Worm (Caenorhabditis elegans) whole organism, early embryonic: ENCODE results near the gene noca-2.
A peak's percentile ranks its signal among the peaks of the same experiment; 100 is the strongest.

ENCODE experiments used
- B0310.2 ChIP-seq: sonication (generic microtip); optimal IDR thresholded peaks from 2 replicates; lab custom pipeline; 2016; ENCODE audit warnings: mild to moderate bottlenecking, missing genetic modification characterization, missing compliant biosample characterization
- F13C5.2 ChIP-seq: sonication (generic microtip); optimal IDR thresholded peaks from 2 replicates; lab custom pipeline; 2017; ENCODE audit warnings: mild to moderate bottlenecking, missing genetic modification characterization, inconsistent platforms, missing compliant biosample characterization
- aly-1 ChIP-seq: sonication (generic microtip); optimal IDR thresholded peaks from 2 replicates; lab custom pipeline; 2016; ENCODE audit warnings: missing genetic modification characterization, missing compliant biosample characterization
- ama-1 ChIP-seq: fragments of 150-350 bp; optimal IDR thresholded peaks from 2 replicates; lab custom pipeline; 2014
- ceh-13 ChIP-seq: fragments of 200-800 bp; sonication (Bioruptor generic); optimal IDR thresholded peaks from 2 replicates; lab custom pipeline; 2018; ENCODE audit warnings: mild to moderate bottlenecking, missing genetic modification characterization, missing compliant biosample characterization
- ceh-36 ChIP-seq: sonication (generic microtip); optimal IDR thresholded peaks from 2 replicates; lab custom pipeline; 2016; ENCODE audit warnings: missing genetic modification characterization, inconsistent platforms, missing compliant biosample characterization
- ets-7 ChIP-seq: sonication (generic microtip); optimal IDR thresholded peaks from 2 replicates; lab custom pipeline; 2016; ENCODE audit warnings: missing genotype, missing genetic modification characterization, missing compliant biosample characterization
- flt-1 ChIP-seq: fragments of 200-800 bp; sonication (Bioruptor generic); IDR thresholded peaks from 2 replicates; pipeline ENCODE4 v1.3.6; 2022; ENCODE audit warnings: missing genetic modification characterization, missing compliant biosample characterization
- hmbx-1 ChIP-seq: sonication (generic microtip); optimal IDR thresholded peaks from 2 replicates; lab custom pipeline; 2016; ENCODE audit warnings: mild to moderate bottlenecking, missing genetic modification characterization, missing compliant biosample characterization
- hmg-4 ChIP-seq: fragments of 200-800 bp; sonication (Bioruptor generic); optimal IDR thresholded peaks from 2 replicates; lab custom pipeline; 2018; ENCODE audit warnings: mild to moderate bottlenecking, missing genetic modification characterization, missing compliant biosample characterization
- hnd-1 ChIP-seq: sonication (generic microtip); optimal IDR thresholded peaks from 2 replicates; lab custom pipeline; 2016; ENCODE audit warnings: missing genetic modification characterization, missing compliant biosample characterization
- pes-1 ChIP-seq: fragments of 200-800 bp; sonication (Bioruptor generic); IDR thresholded peaks from 2 replicates; pipeline ENCODE4 v1.3.6; 2022; ENCODE audit warnings: missing genetic modification reagents, missing genetic modification characterization, missing compliant biosample characterization
- scrt-1 ChIP-seq: fragments of 200-800 bp; sonication (Bioruptor generic); IDR thresholded peaks from 2 replicates; pipeline ENCODE4 v1.3.6; 2022; ENCODE audit warnings: missing genetic modification characterization, missing compliant biosample characterization
- sea-1 ChIP-seq: fragments of 200-800 bp; sonication (Bioruptor generic); conservative IDR thresholded peaks from 2 replicates; pipeline ENCODE4 v1.3.6; 2022; ENCODE audit warnings: missing genetic modification characterization, missing compliant biosample characterization
- tbx-11 ChIP-seq: fragments of 200-800 bp; sonication (Bioruptor generic); IDR thresholded peaks from 2 replicates; pipeline ENCODE4 v1.3.6; 2022; ENCODE audit warnings: missing genetic modification characterization, missing compliant biosample characterization
- tbx-37 ChIP-seq: fragments of 200-800 bp; sonication (Bioruptor generic); conservative IDR thresholded peaks from 2 replicates; pipeline ENCODE4 v1.3.6; 2022; ENCODE audit warnings: missing genetic modification reagents, missing genetic modification characterization, missing compliant biosample characterization
- tra-4 ChIP-seq: sonication (generic microtip); optimal IDR thresholded peaks from 2 replicates; lab custom pipeline; 2017; ENCODE audit warnings: missing genetic modification characterization, missing compliant biosample characterization

noca-2 gene

ce11 chrX:11643767-11644235, 23.1 kb upstream of the noca-2 start, which contains the start of gene sto-4:
Gene sto-4, plus strand, starts transcription at chrX:11644126.
- TF ChIP-seq ceh-36 (peak; percentile 63), hnd-1 (tag; lab: Kevin White, UChicago) (peak; percentile 30), ceh-13 (GFP tag; lab: Kevin White, UChicago) (peak; percentile 36), B0310.2 (tag; lab: Kevin White, UChicago) (peak; percentile 77), hmbx-1 (tag; lab: Kevin White, UChicago) (peak; percentile 79), tbx-37 (0 out of 2 replicates have a peak, but pooled peaks have one; percentile 3), tra-4 (peak; percentile 26), hmg-4 (GFP tag; lab: Kevin White, UChicago) (peak; percentile 82), F13C5.2 (tag; lab: Kevin White, UChicago) (peak; percentile 66)

DNA sequence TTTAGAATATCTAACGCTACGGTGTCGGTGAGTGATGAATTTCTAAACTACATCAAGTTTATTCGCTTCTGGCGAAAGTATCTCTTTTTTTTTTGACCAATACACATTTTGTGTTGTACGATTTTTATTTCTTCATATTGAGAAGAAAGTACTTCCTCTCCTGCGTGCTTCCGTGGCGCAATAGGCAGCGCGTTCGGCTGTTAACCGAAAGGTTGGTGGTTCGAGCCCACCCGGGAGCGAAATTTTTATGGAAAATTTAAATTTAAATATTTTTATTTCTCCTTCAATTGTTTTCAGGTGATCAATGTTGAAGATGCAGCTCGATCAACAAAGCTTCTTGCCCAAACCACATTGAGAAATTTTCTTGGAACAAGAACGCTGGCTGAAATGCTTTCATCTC, 21.4 kb upstream of the noca-2 start:
- TF ChIP-seq tbx-11 (GFP tag; lab: Robert Waterston, UW) = no peak
- TF ChIP-seq tbx-37 = 0 out of 2 replicates have a peak, but pooled peaks have one; percentile 23
- no peak for TF ChIP-seq hmg-4 (GFP tag; lab: Kevin White, UChicago)
- TF ChIP-seq aly-1 (tag; lab: Kevin White, UChicago) = no peak
- TF ChIP-seq scrt-1 (GFP tag; lab: Robert Waterston, UW) = 0 out of 2 replicates have a peak, but pooled peaks have one; percentile 19
- peak; percentile 70 for TF ChIP-seq pes-1 (GFP tag; lab: Robert Waterston, UW)

DNA sequence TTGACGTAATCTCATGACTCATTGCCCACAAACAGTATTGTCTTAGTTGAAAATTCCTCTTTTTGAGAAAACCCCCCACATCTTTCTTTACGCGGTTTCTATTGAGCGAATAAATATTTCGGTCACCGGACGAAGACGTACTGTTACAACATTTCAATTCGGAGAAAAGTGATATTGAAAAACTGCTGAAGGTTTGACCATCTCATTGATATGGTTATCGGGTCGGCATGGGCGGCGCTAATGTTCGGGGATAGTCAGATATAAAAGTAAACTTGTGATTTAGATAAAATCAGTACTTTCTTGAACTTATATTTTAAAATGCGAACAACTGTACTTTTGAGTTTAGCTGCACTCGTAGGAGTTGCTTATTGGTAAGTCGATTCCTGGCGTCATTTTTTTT, 19.8 kb upstream of the noca-2 start, which contains the start of gene T04F8.8:
Gene T04F8.8 (plus strand): TSS at position 301 of the 400 bp plus-strand sequence.
- TF ChIP-seq F13C5.2 (tag; lab: Kevin White, UChicago) = no peak
- TF ChIP-seq tra-4 = no peak
- TF ChIP-seq hmg-4 (GFP tag; lab: Kevin White, UChicago) = no peak
- TF ChIP-seq tbx-11 (GFP tag; lab: Robert Waterston, UW) = no peak
- no peak for TF ChIP-seq pes-1 (GFP tag; lab: Robert Waterston, UW)
- TF ChIP-seq B0310.2 (tag; lab: Kevin White, UChicago) = no peak
- TF ChIP-seq hmbx-1 (tag; lab: Kevin White, UChicago) = no peak
- no peak for TF ChIP-seq tbx-37
- TF ChIP-seq scrt-1 (GFP tag; lab: Robert Waterston, UW) = no peak
- TF ChIP-seq aly-1 (tag; lab: Kevin White, UChicago) = no peak
- no peak for TF ChIP-seq flt-1 (GFP tag; lab: Robert Waterston, UW)
- TF ChIP-seq ets-7 = no peak
- no peak for TF ChIP-seq ceh-36
- TF ChIP-seq ceh-13 (GFP tag; lab: Kevin White, UChicago) = no peak
- TF ChIP-seq sea-1 (GFP tag; lab: Robert Waterston, UW) = no peak
- no peak for TF ChIP-seq hnd-1 (tag; lab: Kevin White, UChicago)
- no peak for TF ChIP-seq ama-1 (lab: Kevin White, UChicago)

- no peak for TF ChIP-seq ceh-13 (GFP tag; lab: Kevin White, UChicago)
- TF ChIP-seq ama-1 (lab: Kevin White, UChicago) = no peak
- no peak for TF ChIP-seq hmbx-1 (tag; lab: Kevin White, UChicago)
- no peak for TF ChIP-seq pes-1 (GFP tag; lab: Robert Waterston, UW)
- TF ChIP-seq hnd-1 (tag; lab: Kevin White, UChicago) = no peak
- TF ChIP-seq tra-4 = no peak
- no peak for TF ChIP-seq F13C5.2 (tag; lab: Kevin White, UChicago)
- no peak for TF ChIP-seq sea-1 (GFP tag; lab: Robert Waterston, UW)
- no peak for TF ChIP-seq scrt-1 (GFP tag; lab: Robert Waterston, UW)
- no peak for TF ChIP-seq ets-7
- TF ChIP-seq B0310.2 (tag; lab: Kevin White, UChicago) = no peak
- TF ChIP-seq ceh-36 = no peak
- TF ChIP-seq aly-1 (tag; lab: Kevin White, UChicago) = no peak
- no peak for TF ChIP-seq flt-1 (GFP tag; lab: Robert Waterston, UW)
- TF ChIP-seq tbx-37 = no peak
- TF ChIP-seq hmg-4 (GFP tag; lab: Kevin White, UChicago) = no peak
- TF ChIP-seq tbx-11 (GFP tag; lab: Robert Waterston, UW) = no peak
Observed at ce11 chrX:11650751-11651150, 16.2 kb upstream of the noca-2 start, which contains the start of gene cutl-11. Gene cutl-11, minus strand, starts transcription at chrX:11650851.

ce11 chrX:11656519-11657006, 10.4 kb upstream of the noca-2 start, which contains the start of gene T04F8.2:
Gene T04F8.2, minus strand, starts transcription at chrX:11656569.
- TF ChIP-seq scrt-1 (GFP tag; lab: Robert Waterston, UW) = no peak
- no peak for TF ChIP-seq ceh-13 (GFP tag; lab: Kevin White, UChicago)
- no peak for TF ChIP-seq sea-1 (GFP tag; lab: Robert Waterston, UW)
- no peak for TF ChIP-seq tbx-11 (GFP tag; lab: Robert Waterston, UW)
- TF ChIP-seq B0310.2 (tag; lab: Kevin White, UChicago) = no peak
- TF ChIP-seq hnd-1 (tag; lab: Kevin White, UChicago) = no peak
- no peak for TF ChIP-seq tbx-37
- TF ChIP-seq pes-1 (GFP tag; lab: Robert Waterston, UW) = no peak
- TF ChIP-seq flt-1 (GFP tag; lab: Robert Waterston, UW) = no peak
- no peak for TF ChIP-seq tra-4
- no peak for TF ChIP-seq aly-1 (tag; lab: Kevin White, UChicago)
- TF ChIP-seq ama-1 (lab: Kevin White, UChicago) = no peak

DNA sequence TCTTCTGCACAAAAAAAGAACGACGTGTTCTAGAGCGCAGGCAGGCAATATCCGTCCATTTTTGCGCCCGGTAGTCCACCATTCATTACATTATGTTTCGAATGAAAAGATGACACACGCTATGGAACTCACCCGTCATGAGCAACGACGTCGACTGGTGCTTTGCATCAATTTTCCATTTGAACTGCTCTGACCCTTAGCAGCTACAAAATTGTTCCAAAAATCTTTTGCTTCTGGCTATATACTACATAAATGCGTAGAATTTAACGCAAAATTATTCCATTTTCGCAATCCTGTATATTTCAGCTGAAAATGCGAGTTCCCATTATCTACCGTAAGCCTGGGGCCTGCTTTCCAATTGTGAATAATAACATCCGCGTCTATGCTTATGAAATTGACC, 8.6 kb upstream of the noca-2 start, which contains the start of gene T04F8.3:
Gene T04F8.3 (plus strand): TSS at position 301 of the 400 bp plus-strand sequence.
- TF ChIP-seq pes-1 (GFP tag; lab: Robert Waterston, UW) = no peak
- TF ChIP-seq hmbx-1 (tag; lab: Kevin White, UChicago) = no peak
- no peak for TF ChIP-seq F13C5.2 (tag; lab: Kevin White, UChicago)
- no peak for TF ChIP-seq scrt-1 (GFP tag; lab: Robert Waterston, UW)
- TF ChIP-seq ceh-36 = no peak
- no peak for TF ChIP-seq hmg-4 (GFP tag; lab: Kevin White, UChicago)
- no peak for TF ChIP-seq hnd-1 (tag; lab: Kevin White, UChicago)
- no peak for TF ChIP-seq B0310.2 (tag; lab: Kevin White, UChicago)
- TF ChIP-seq ceh-13 (GFP tag; lab: Kevin White, UChicago) = no peak
- TF ChIP-seq ets-7 = no peak
- TF ChIP-seq tbx-11 (GFP tag; lab: Robert Waterston, UW) = no peak
- no peak for TF ChIP-seq tra-4
- no peak for TF ChIP-seq flt-1 (GFP tag; lab: Robert Waterston, UW)
- no peak for TF ChIP-seq sea-1 (GFP tag; lab: Robert Waterston, UW)
- no peak for TF ChIP-seq tbx-37
